Worm (Caenorhabditis elegans): ENCODE results near the gene C28C12.1.

DNA sequence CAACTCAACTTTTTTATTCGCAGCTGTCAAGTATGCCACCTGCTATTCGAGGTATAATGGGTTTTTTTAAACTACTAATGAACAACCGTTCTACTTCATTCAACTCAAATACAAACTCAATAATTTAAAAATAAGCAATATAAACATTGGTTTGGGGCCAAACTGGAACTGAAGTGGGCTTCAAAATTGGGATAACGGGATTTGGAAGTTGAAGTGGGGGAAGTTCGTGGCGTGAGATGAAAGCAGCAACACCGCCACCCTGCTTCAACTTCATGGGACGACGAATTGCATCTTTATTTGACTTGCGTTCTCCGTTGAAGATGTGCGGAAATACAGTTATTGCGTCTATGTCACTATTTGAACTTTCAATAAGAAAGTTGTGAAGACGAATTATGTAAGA is 23.0 kb upstream of the C28C12.1 start:
- no peak for TF ChIP-seq ztf-11 (tag; optimal IDR thresholded peaks at IDR 0.05)
- no peak for TF ChIP-seq aha-1 (tag; optimal IDR thresholded peaks at IDR 0.05)
- TF ChIP-seq ztf-4 (tag; optimal IDR thresholded peaks at IDR 0.05), result no peak
- TF ChIP-seq snu-23 (GFP tag; optimal IDR thresholded peaks at IDR 0.05), result no peak
- TF ChIP-seq nhr-11 (tag; optimal IDR thresholded peaks at IDR 0.05), result no peak
- TF ChIP-seq unc-86 (tag; optimal IDR thresholded peaks at IDR 0.05), result no peak
- TF ChIP-seq mep-1 (tag; optimal IDR thresholded peaks at IDR 0.05), result no peak
- TF ChIP-seq fkh-4 (tag; optimal IDR thresholded peaks at IDR 0.05; ENCODE audit: borderline replicate concordance), result no peak
- TF ChIP-seq elt-3 (tag; optimal IDR thresholded peaks at IDR 0.05), result no peak
- TF ChIP-seq lin-35 (GFP tag; optimal IDR thresholded peaks at IDR 0.05), result no peak
- no peak for TF ChIP-seq aly-2 (tag; optimal IDR thresholded peaks at IDR 0.05)
